Fruit fly (Drosophila melanogaster) whole organism, prepupa: ENCODE data around the gene CG13043.

Source experiments
- CG16779 ChIP-seq: fragments of 200-800 bp; sonication (Bioruptor generic); optimal IDR thresholded peaks from 3 replicates; lab custom pipeline; 2017; ENCODE audit warnings: missing biosample characterization, mild to moderate bottlenecking, missing genetic modification characterization
- CG3919 ChIP-seq: fragments of 200-800 bp; sonication (Bioruptor generic); optimal IDR thresholded peaks from 3 replicates; lab custom pipeline; 2016; ENCODE audit warnings: missing biosample characterization, missing genetic modification characterization
- CG6276 ChIP-seq: fragments of 200-800 bp; sonication (Bioruptor generic); optimal IDR thresholded peaks from 2 replicates; lab custom pipeline; 2017; ENCODE audit warnings: missing biosample characterization, mild to moderate bottlenecking, missing genetic modification characterization
- CG6792 ChIP-seq: fragments of 200-800 bp; sonication (Bioruptor generic); optimal IDR thresholded peaks from 3 replicates; lab custom pipeline; 2016; ENCODE audit warnings: missing biosample characterization, missing genetic modification characterization
- Eip78C ChIP-seq: fragments of 200-800 bp; sonication (Bioruptor generic); peaks from one replicate; lab custom pipeline; 2016; ENCODE audit warnings: missing biosample characterization, missing genetic modification characterization
- Gug ChIP-seq: fragments of 200-800 bp; sonication (Bioruptor generic); IDR thresholded peaks from 2 replicates; pipeline ENCODE4 v1.3.6; 2022; ENCODE audit warnings: missing biosample characterization, missing genetic modification characterization
- Lpt ChIP-seq: fragments of 200-800 bp; sonication (Bioruptor generic); optimal IDR thresholded peaks from 3 replicates; lab custom pipeline; 2016; ENCODE audit warnings: missing biosample characterization, missing genetic modification characterization
- Sox102F ChIP-seq: fragments of 200-800 bp; sonication (Bioruptor generic); optimal IDR thresholded peaks from 2 replicates; lab custom pipeline; 2016; ENCODE audit warnings: missing biosample characterization, mild to moderate bottlenecking, missing genetic modification characterization
- Sox14 ChIP-seq: fragments of 200-800 bp; sonication (Bioruptor generic); optimal IDR thresholded peaks from 3 replicates; lab custom pipeline; 2016; ENCODE audit warnings: missing biosample characterization, missing genetic modification characterization
- achi ChIP-seq: fragments of 200-800 bp; sonication (Bioruptor generic); optimal IDR thresholded peaks from 3 replicates; lab custom pipeline; 2016; ENCODE audit warnings: missing biosample characterization, missing genetic modification characterization
- fd85E ChIP-seq: fragments of 200-800 bp; sonication (Bioruptor generic); optimal IDR thresholded peaks from 3 replicates; lab custom pipeline; 2016; ENCODE audit warnings: missing biosample characterization, missing genetic modification characterization

dm6 chr3L:16329495-16329894, 23.8 kb upstream of the CG13043 start, which contains the start of gene CG33061:
- TF ChIP-seq Sox14 (GFP tag; lab: Kevin White, UChicago) (no peak), Gug (no peak), achi (GFP tag; lab: Kevin White, UChicago) (no peak), CG16779 (no peak), CG6276 (no peak), fd85E (GFP tag; lab: Kevin White, UChicago) (no peak), Lpt (GFP tag; lab: Kevin White, UChicago) (no peak), Sox102F (GFP tag; lab: Kevin White, UChicago) (no peak), CG3919 (GFP tag; lab: Kevin White, UChicago) (no peak), CG6792 (GFP tag; lab: Kevin White, UChicago) (no peak), Eip78C (GFP tag; lab: Kevin White, UChicago) (no peak)
